Fruit fly (Drosophila melanogaster): ENCODE measurements around the gene CG3987.

DNA sequence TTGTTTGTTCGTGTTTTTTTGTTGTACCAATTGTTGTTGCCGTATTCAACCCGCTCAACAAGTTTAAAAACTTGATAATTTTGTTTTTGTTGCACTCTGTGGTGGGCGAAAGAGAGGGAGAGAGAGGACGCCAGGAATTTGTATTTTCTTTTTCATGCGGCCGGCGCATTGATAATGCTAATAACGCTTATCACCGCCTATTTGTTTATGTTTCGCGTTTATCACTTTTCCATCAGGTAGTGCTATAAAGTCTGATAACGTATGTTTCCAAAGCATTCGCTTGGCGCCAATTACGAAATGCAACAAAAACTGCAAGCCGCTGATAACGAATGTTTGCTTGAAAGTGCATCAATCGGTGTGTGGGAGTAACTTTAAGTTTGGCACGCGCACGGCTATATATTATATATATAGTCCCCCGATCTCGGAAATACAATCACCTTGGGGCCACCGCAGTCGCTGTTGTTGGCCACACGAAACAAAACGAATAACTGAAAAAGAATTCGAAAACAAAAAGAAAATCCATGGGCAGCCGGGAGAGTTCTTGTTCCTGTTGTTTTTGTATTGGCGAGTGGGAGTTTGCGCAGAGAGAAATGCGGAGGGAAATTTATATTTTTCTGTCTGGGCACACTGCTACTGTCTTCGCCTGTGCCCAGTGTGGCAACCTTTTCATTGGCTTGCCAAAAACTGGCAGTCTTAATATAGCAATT lies 7.4 kb downstream of the CG3987 start, which contains the start of gene Glys:
- TF ChIP-seq pnt (GFP tag; optimal IDR thresholded peaks at IDR 0.05) (no peak), CG34224 (GFP tag; IDR thresholded peaks at IDR 0.05; ENCODE audit: partially characterized antibody) (0 out of 3 replicates have a peak, but pooled peaks have one; percentile 4)

Data from whole organism, embryonic.